Worm (Caenorhabditis elegans): ENCODE data around the gene C34D10.1.

C34D10.1 gene

ce11 chrX:8078374-8078773 is 49.1 kb downstream of the C34D10.1 start (continued):
- TF ChIP-seq nhr-25 (tag; optimal IDR thresholded peaks at IDR 0.05; ENCODE audit: borderline replicate concordance, insufficient read depth): no peak
- no peak for TF ChIP-seq daf-19 (GFP tag; conservative IDR thresholded peaks at IDR 0.05)
- no peak for TF ChIP-seq lin-15B (tag; optimal IDR thresholded peaks at IDR 0.05)
- TF ChIP-seq sdz-12 (GFP tag; optimal IDR thresholded peaks at IDR 0.05): no peak

- TF ChIP-seq dve-1 (tag; optimal IDR thresholded peaks at IDR 0.05; ENCODE audit: insufficient read depth) (peak; percentile 55), lin-1 (GFP tag; IDR thresholded peaks at IDR 0.05) (no peak), unc-62 (GFP tag; optimal IDR thresholded peaks at IDR 0.05 in 1 of 2) (peak in 1 of 2 experiments; percentile 7), unc-62 (tag; optimal IDR thresholded peaks at IDR 0.05) (no peak), ceh-28 (tag; optimal IDR thresholded peaks at IDR 0.05) (no peak), lin-15B (tag; optimal IDR thresholded peaks at IDR 0.05) (no peak), hlh-11 (tag; optimal IDR thresholded peaks at IDR 0.05) (peak; percentile 23), ceh-20 (GFP tag; IDR thresholded peaks at IDR 0.05) (no peak), ceh-82 (tag; optimal IDR thresholded peaks at IDR 0.05) (no peak), dmd-6 (GFP tag; IDR thresholded peaks at IDR 0.05) (0 out of 2 replicates have a peak, but pooled peaks have one; percentile 21), arid-1 (GFP tag; conservative IDR thresholded peaks at IDR 0.05) (no peak), daf-16 (GFP tag; optimal IDR thresholded peaks at IDR 0.05) (no peak), daf-16 (tag; optimal IDR thresholded peaks at IDR 0.05) (peak; percentile 81), Y75B8A.6 (GFP tag; IDR thresholded peaks at IDR 0.05) (0 out of 2 replicates have a peak, but pooled peaks have one; percentile 48), ces-1 (GFP tag; optimal IDR thresholded peaks at IDR 0.05) (no peak), pqm-1 (tag; optimal IDR thresholded peaks at IDR 0.05) (peak; percentile 52), nhr-25 (tag; optimal IDR thresholded peaks at IDR 0.05; ENCODE audit: borderline replicate concordance, insufficient read depth) (no peak), dmd-8 (GFP tag; IDR thresholded peaks at IDR 0.05) (no peak), php-3 (GFP tag; IDR thresholded peaks at IDR 0.05) (0 out of 2 replicates have a peak, but pooled peaks have one; percentile 17), hif-1 (tag; optimal IDR thresholded peaks at IDR 0.05) (peak in 1 of 2 experiments; percentile 37), dmd-9 (GFP tag; IDR thresholded peaks at IDR 0.05) (no peak), aha-1 (tag) (peak; percentile 71)
These were observed 49.6 kb downstream of the C34D10.1 start for ce11 chrX:8078899-8079298.
